Fruit fly (Drosophila melanogaster) whole organism, embryonic: Measurements from ENCODE around the gene CG32454.
A peak's percentile ranks its signal among the peaks of the same experiment; 100 is the strongest.

Source experiments
- Bgb ChIP-seq: fragments of 200-800 bp; sonication (Bioruptor generic); IDR thresholded peaks from 2 replicates; pipeline ENCODE4 v1.3.6; 2022; ENCODE audit warnings: missing biosample characterization, missing genetic modification characterization; ENCODE audit not compliant: partially characterized antibody
- CG10654 ChIP-seq: fragments of 200-800 bp; sonication (Bioruptor generic); optimal IDR thresholded peaks from 2 replicates; lab custom pipeline; 2016; ENCODE audit warnings: missing biosample characterization, missing genetic modification characterization
- CG11456 ChIP-seq: fragments of 200-800 bp; sonication (Bioruptor generic); IDR thresholded peaks from 3 replicates; pipeline ENCODE4 v1.3.6; 2022; ENCODE audit warnings: missing biosample characterization, missing genetic modification characterization
- CG11695 ChIP-seq: fragments of 200-800 bp; sonication (Bioruptor generic); IDR thresholded peaks from 3 replicates; pipeline ENCODE4 v1.3.6; 2022; ENCODE audit warnings: missing biosample characterization, missing genetic modification characterization
- CG14014 ChIP-seq: fragments of 200-800 bp; sonication (Bioruptor generic); IDR thresholded peaks from 2 replicates; pipeline ENCODE4 v1.3.6; 2022; ENCODE audit warnings: missing biosample characterization, missing genetic modification characterization
- CG15073 ChIP-seq: fragments of 200-800 bp; sonication (Bioruptor generic); optimal IDR thresholded peaks from 2 replicates; lab custom pipeline; 2016; ENCODE audit warnings: missing biosample characterization, missing genetic modification characterization
- CG17328 ChIP-seq: fragments of 200-800 bp; sonication (Bioruptor generic); IDR thresholded peaks from 2 replicates; pipeline ENCODE4 v1.3.6; 2022; ENCODE audit warnings: missing biosample characterization, missing genetic modification characterization
- CG17912 ChIP-seq: fragments of 200-800 bp; sonication (Bioruptor generic); optimal IDR thresholded peaks from 2 replicates; lab custom pipeline; 2018; ENCODE audit warnings: missing biosample characterization, mild to moderate bottlenecking, missing genetic modification characterization
- CG2116 ChIP-seq: fragments of 200-800 bp; sonication (Bioruptor generic); optimal IDR thresholded peaks from 3 replicates; lab custom pipeline; 2018; ENCODE audit warnings: missing biosample characterization, mild to moderate bottlenecking, missing genetic modification characterization
- CG2889 ChIP-seq: fragments of 200-800 bp; sonication (Bioruptor generic); IDR thresholded peaks from 3 replicates; pipeline ENCODE4 v1.3.6; 2022; ENCODE audit warnings: missing biosample characterization, missing genetic modification characterization
- CG30403 ChIP-seq: fragments of 200-800 bp; sonication (Bioruptor generic); optimal IDR thresholded peaks from 3 replicates; lab custom pipeline; 2016; ENCODE audit warnings: missing biosample characterization, missing genetic modification characterization
- CG31365 ChIP-seq: fragments of 200-800 bp; sonication (Bioruptor generic); optimal IDR thresholded peaks from 2 replicates; lab custom pipeline; 2018; ENCODE audit warnings: missing biosample characterization, mild to moderate bottlenecking, missing genetic modification characterization
- CG32767 ChIP-seq: fragments of 200-800 bp; sonication (Bioruptor generic); IDR thresholded peaks from 2 replicates; pipeline ENCODE4 v1.3.6; 2022; ENCODE audit warnings: missing biosample characterization, missing genetic modification characterization
- CG34422 ChIP-seq: fragments of 200-800 bp; sonication (Bioruptor generic); IDR thresholded peaks from 3 replicates; pipeline ENCODE4 v1.3.6; 2022; ENCODE audit warnings: missing biosample characterization, missing genetic modification characterization
- CG5953 ChIP-seq: fragments of 200-800 bp; sonication (Bioruptor generic); IDR thresholded peaks from 2 replicates; pipeline ENCODE4 v1.3.6; 2022; ENCODE audit warnings: missing biosample characterization, missing genetic modification characterization
- CG6254 ChIP-seq: fragments of 200-800 bp; sonication (Bioruptor generic); optimal IDR thresholded peaks from 3 replicates; lab custom pipeline; 2017; ENCODE audit warnings: mild to moderate bottlenecking, missing biosample characterization, missing genetic modification reagents, missing genetic modification characterization
- CG7271 ChIP-seq: fragments of 200-800 bp; sonication (Bioruptor generic); optimal IDR thresholded peaks from 2 replicates; lab custom pipeline; 2018; ENCODE audit warnings: missing biosample characterization, mild to moderate bottlenecking, missing genetic modification characterization, moderate library complexity
- CG8089 ChIP-seq: fragments of 200-800 bp; sonication (Bioruptor generic); optimal IDR thresholded peaks from 3 replicates; lab custom pipeline; 2016; ENCODE audit warnings: missing biosample characterization, missing genetic modification characterization
- CG8944 ChIP-seq: fragments of 200-800 bp; sonication (Bioruptor generic); optimal IDR thresholded peaks from 3 replicates; lab custom pipeline; 2016; ENCODE audit warnings: missing biosample characterization, missing genetic modification characterization
- CHES-1-like ChIP-seq: fragments of 200-800 bp; sonication (Bioruptor generic); optimal IDR thresholded peaks from 2 replicates; lab custom pipeline; 2016; ENCODE audit warnings: missing biosample characterization, missing genetic modification characterization
- CTCF ChIP-seq: fragments of 200-800 bp; sonication (Bioruptor generic); optimal IDR thresholded peaks from 2 replicates; lab custom pipeline; 2017; ENCODE audit warnings: missing biosample characterization, mild to moderate bottlenecking, missing genetic modification characterization, moderate library complexity
- Camta ChIP-seq: fragments of 200-800 bp; sonication (Bioruptor generic); optimal IDR thresholded peaks from 2 replicates; lab custom pipeline; 2016; ENCODE audit warnings: missing biosample characterization, missing genetic modification characterization
- E2f1 ChIP-seq: fragments of 200-800 bp; sonication (Bioruptor generic); IDR thresholded peaks from 2 replicates; pipeline ENCODE4 v1.3.6; 2022; ENCODE audit warnings: missing biosample characterization, missing genetic modification characterization
- Gsc ChIP-seq: fragments of 200-800 bp; sonication (Bioruptor generic); IDR thresholded peaks from 2 replicates; pipeline ENCODE4 v1.3.6; 2022; ENCODE audit warnings: missing biosample characterization, missing genetic modification characterization
- HHEX ChIP-seq: fragments of 200-800 bp; sonication (Bioruptor generic); optimal IDR thresholded peaks from 3 replicates; lab custom pipeline; 2017; ENCODE audit warnings: missing biosample characterization, mild to moderate bottlenecking, missing genetic modification characterization, missing genetic modification reagents
- HmgZ ChIP-seq: fragments of 200-800 bp; sonication (Bioruptor generic); optimal IDR thresholded peaks from 2 replicates; lab custom pipeline; 2018; ENCODE audit warnings: missing biosample characterization, mild to moderate bottlenecking, missing genetic modification characterization
- Hmr ChIP-seq: fragments of 200-800 bp; sonication (Bioruptor generic); optimal IDR thresholded peaks from 3 replicates; lab custom pipeline; 2017; ENCODE audit warnings: mild to moderate bottlenecking, missing biosample characterization, missing genetic modification reagents, missing genetic modification characterization
- Mrtf ChIP-seq: fragments of 200-800 bp; sonication (Bioruptor generic); IDR thresholded peaks from 3 replicates; pipeline ENCODE4 v1.3.6; 2022; ENCODE audit warnings: missing biosample characterization, missing genetic modification characterization
- NC2β ChIP-seq: fragments of 200-800 bp; sonication (Bioruptor generic); optimal IDR thresholded peaks from 2 replicates; lab custom pipeline; 2016; ENCODE audit warnings: missing biosample characterization, missing genetic modification characterization
- NK7.1 ChIP-seq: fragments of 200-800 bp; sonication (Bioruptor generic); optimal IDR thresholded peaks from 3 replicates; lab custom pipeline; 2016; ENCODE audit warnings: missing biosample characterization, missing genetic modification characterization
- ab ChIP-seq: fragments of 200-800 bp; sonication (Bioruptor generic); optimal IDR thresholded peaks from 2 replicates; lab custom pipeline; 2016; ENCODE audit warnings: missing biosample characterization, missing genetic modification characterization
- ac ChIP-seq: fragments of 200-800 bp; sonication (Bioruptor generic); optimal IDR thresholded peaks from 3 replicates; lab custom pipeline; 2017; ENCODE audit warnings: missing biosample characterization, mild to moderate bottlenecking, missing genetic modification characterization
- cad ChIP-seq: fragments of >200 bp; optimal IDR thresholded peaks from 2 replicates; lab custom pipeline; 2017; ENCODE audit warnings: missing biosample characterization, missing genetic modification characterization
- chinmo ChIP-seq: fragments of 200-800 bp; sonication (Bioruptor generic); IDR thresholded peaks from 4 replicates; pipeline ENCODE4 v1.3.6; 2022; ENCODE audit warnings: missing biosample characterization, missing genetic modification characterization; ENCODE audit not compliant: partially characterized antibody
- corto ChIP-seq: fragments of 200-800 bp; sonication (Bioruptor generic); optimal IDR thresholded peaks from 2 replicates; lab custom pipeline; 2016; ENCODE audit warnings: missing biosample characterization, mild to moderate bottlenecking, missing genetic modification characterization, moderate library complexity
- cwo ChIP-seq: fragments of 200-800 bp; sonication (Bioruptor generic); optimal IDR thresholded peaks from 3 replicates; lab custom pipeline; 2017; ENCODE audit warnings: missing biosample characterization, missing genetic modification characterization, mild to moderate bottlenecking, moderate library complexity, missing genetic modification reagents
- da ChIP-seq: fragments of 200-800 bp; sonication (Bioruptor generic); optimal IDR thresholded peaks from 2 replicates; lab custom pipeline; 2016; ENCODE audit warnings: missing biosample characterization, missing genetic modification characterization
- dpn ChIP-seq, 2 experiments: fragments of 200-800 bp; sonication (Bioruptor generic); optimal IDR thresholded peaks; 3 replicates each; lab custom pipeline; 2016; ENCODE audit warnings: missing biosample characterization in 2 of 2, missing genetic modification characterization in 2 of 2
- ems ChIP-seq: fragments of 200-800 bp; sonication (Bioruptor generic); optimal IDR thresholded peaks from 3 replicates; lab custom pipeline; 2016; ENCODE audit warnings: missing biosample characterization, missing genetic modification characterization
- esg ChIP-seq: fragments of 200-800 bp; sonication (Bioruptor generic); conservative IDR thresholded peaks from 2 replicates; pipeline ENCODE4 v1.3.6; 2022; ENCODE audit warnings: missing biosample characterization, missing genetic modification characterization
- eve ChIP-seq, 2 experiments: fragments of >200 bp; optimal IDR thresholded peaks; 2 replicates each; lab custom pipeline; 2017; ENCODE audit warnings: missing biosample characterization in 2 of 2, missing genetic modification characterization in 2 of 2
- fru ChIP-seq: fragments of >200 bp; optimal IDR thresholded peaks from 2 replicates; lab custom pipeline; 2017
- gcm ChIP-seq: fragments of 200-800 bp; sonication (Bioruptor generic); optimal IDR thresholded peaks from 2 replicates; lab custom pipeline; 2019; ENCODE audit warnings: missing biosample characterization, mild to moderate bottlenecking, missing genetic modification characterization, moderate library complexity
- her ChIP-seq: fragments of 200-800 bp; sonication (Bioruptor generic); optimal IDR thresholded peaks from 2 replicates; lab custom pipeline; 2016; ENCODE audit warnings: missing biosample characterization, missing genetic modification characterization
- pan ChIP-seq, 4 experiments: fragments of >200 bp in 3 of 4; fragments of 200-800 bp in 1 of 4; sonication (Bioruptor generic) in 1 of 4; optimal IDR thresholded peaks in 3 of 4; IDR thresholded peaks in 1 of 4; 2 replicates each; pipeline versions ENCODE4 v1.3.6 to Lab custom; 2017 to 2022; ENCODE audit warnings: missing biosample characterization in 2 of 4, missing genetic modification characterization in 2 of 4, mixed read lengths in 1 of 4
- pita ChIP-seq: fragments of 200-800 bp; sonication (Bioruptor generic); optimal IDR thresholded peaks from 2 replicates; lab custom pipeline; 2017; ENCODE audit warnings: missing biosample characterization, mild to moderate bottlenecking, missing genetic modification characterization
- scrt ChIP-seq: fragments of 200-800 bp; sonication (Bioruptor generic); optimal IDR thresholded peaks from 2 replicates; lab custom pipeline; 2018; ENCODE audit warnings: missing biosample characterization, mild to moderate bottlenecking, missing genetic modification characterization, moderate library complexity
- sisA ChIP-seq: fragments of 200-800 bp; sonication (Bioruptor generic); IDR thresholded peaks from 2 replicates; pipeline ENCODE4 v1.3.6; 2022; ENCODE audit warnings: missing biosample characterization, missing genetic modification characterization
- slp2 ChIP-seq: fragments of 200-800 bp; sonication (Bioruptor generic); optimal IDR thresholded peaks from 2 replicates; lab custom pipeline; 2016; ENCODE audit warnings: missing biosample characterization, missing genetic modification characterization
- wor ChIP-seq: fragments of 200-800 bp; sonication (Bioruptor generic); IDR thresholded peaks from 2 replicates; pipeline ENCODE4 v1.3.6; 2022; ENCODE audit warnings: missing biosample characterization, missing genetic modification characterization

Gene CG32454

DNA sequence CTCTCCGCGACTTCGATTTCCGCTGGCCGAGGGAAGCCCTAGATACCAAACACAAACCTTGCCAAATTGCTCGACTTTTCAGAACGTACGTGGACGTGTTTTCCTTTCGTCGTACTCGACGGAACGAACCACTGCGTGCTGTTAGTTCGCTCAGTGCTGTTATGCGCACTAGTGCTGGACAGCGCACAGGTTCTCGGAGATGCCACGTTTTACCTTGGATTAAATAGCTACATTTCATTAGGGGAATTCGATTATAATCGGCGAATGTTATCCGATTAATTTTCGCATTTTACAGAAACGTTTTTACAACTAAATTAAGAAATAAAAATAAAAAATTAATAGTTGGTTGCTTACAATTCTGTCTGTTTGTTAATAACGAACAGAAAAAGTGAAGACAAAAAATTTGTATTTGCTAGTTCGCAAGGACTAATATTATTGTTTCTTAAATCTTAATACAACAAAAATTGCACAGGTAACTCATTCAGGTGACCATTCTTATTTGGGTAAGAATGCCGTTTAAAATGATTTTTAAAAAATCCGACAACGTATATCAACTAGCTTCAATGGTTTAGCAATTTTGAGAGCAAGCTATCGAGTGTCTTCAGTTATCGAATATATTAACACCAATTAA lies 12.3 kb upstream of the CG32454 start, which contains the start of the genes ArfGAP3 and CG32452 (continued):
- TF ChIP-seq NK7.1 (GFP tag; lab: Kevin White, UChicago) (no peak), CG2889 (GFP tag; lab: Robert Waterston, UW) (0 out of 3 replicates have a peak, but pooled peaks have one; percentile 37), Bgb (peak; percentile 30; the same call in 1 of the 2 replicates), CG17328 (peak; percentile 72), CG11456 (GFP tag; lab: Robert Waterston, UW) (peak; percentile 75), NC2β (GFP tag; lab: Kevin White, UChicago) (peak; percentile 34), scrt (GFP tag; lab: Kevin White, UChicago) (no peak), gcm (peak; percentile 54), CG6254 (GFP tag; lab: Kevin White, UChicago) (peak; percentile 21), sisA (GFP tag; lab: Robert Waterston, UW) (peak; percentile 64), slp2 (GFP tag; lab: Kevin White, UChicago) (peak; percentile 42), CG17912 (peak; percentile 67), HHEX (GFP tag; lab: Kevin White, UChicago) (peak; percentile 56), HmgZ (tag; lab: Kevin White, UChicago) (peak; percentile 58), E2f1 (GFP tag; lab: Robert Waterston, UW) (peak; percentile 31; the same call in 1 of the 2 replicates), CG8944 (peak; percentile 24), her (GFP tag; lab: Kevin White, UChicago) (peak; percentile 55), fru (lab: Kevin White, UChicago) (no peak), ac (GFP tag; lab: Kevin White, UChicago) (no peak), dpn (GFP tag; optimal IDR thresholded peaks at IDR 0.05; lab: Kevin White, UChicago) (peak; percentile 68 to 82), Hmr (GFP tag; lab: Kevin White, UChicago) (peak; percentile 72), corto (no peak), pan (optimal IDR thresholded peaks at IDR 0.05; lab: Kevin White, UChicago) (no peak), pan (GFP tag; optimal IDR thresholded peaks at IDR 0.05 in 1 of 2, IDR thresholded peaks at IDR 0.05 in 1 of 2) (peak in 1 of 2 experiments; percentile 79), CG5953 (GFP tag; lab: Robert Waterston, UW) (no peak), esg (GFP tag; lab: Robert Waterston, UW) (peak; percentile 51; the same call in 1 of the 2 replicates), cad (GFP tag; lab: Kevin White, UChicago) (no peak), CG14014 (peak; percentile 65), CG10654 (peak; percentile 65), cwo (GFP tag; lab: Kevin White, UChicago) (peak; percentile 22), CG11695 (GFP tag; lab: Robert Waterston, UW) (peak; percentile 48; the same call in 2 of the 3 replicates), CG34422 (GFP tag; lab: Robert Waterston, UW) (peak; percentile 47; the same call in 2 of the 3 replicates), CHES-1-like (GFP tag; lab: Kevin White, UChicago) (peak; percentile 31), CG32767 (GFP tag; lab: Robert Waterston, UW) (peak; percentile 66; the same call in 1 of the 2 replicates), wor (GFP tag; lab: Robert Waterston, UW) (peak; percentile 52), Gsc (GFP tag; lab: Robert Waterston, UW) (no peak), ems (GFP tag; lab: Kevin White, UChicago) (peak; percentile 35), pita (GFP tag; lab: Kevin White, UChicago) (no peak), Camta (GFP tag; lab: Kevin White, UChicago) (peak; percentile 69), CG15073 (GFP tag; lab: Kevin White, UChicago) (no peak), CG7271 (tag; lab: Kevin White, UChicago) (no peak), CG8089 (GFP tag; lab: Kevin White, UChicago) (peak; percentile 33), chinmo (GFP tag; lab: Robert Waterston, UW) (0 out of 4 replicates have a peak, but pooled peaks have one; percentile 54), CG30403 (GFP tag; lab: Kevin White, UChicago) (peak; percentile 86), da (GFP tag; lab: Kevin White, UChicago) (peak; percentile 35), eve (GFP tag; optimal IDR thresholded peaks at IDR 0.05; lab: Kevin White, UChicago) (no peak), ab (GFP tag; lab: Kevin White, UChicago) (no peak), CG31365 (tag; lab: Kevin White, UChicago) (no peak), CG2116 (GFP tag; lab: Kevin White, UChicago) (peak; percentile 78), Mrtf (GFP tag; lab: Robert Waterston, UW) (no peak; the same call in 2 of the 3 replicates), CTCF (GFP tag; lab: Kevin White, UChicago) (no peak)
